Fruit fly (Drosophila melanogaster): ENCODE results near the gene CG2772.

DNA sequence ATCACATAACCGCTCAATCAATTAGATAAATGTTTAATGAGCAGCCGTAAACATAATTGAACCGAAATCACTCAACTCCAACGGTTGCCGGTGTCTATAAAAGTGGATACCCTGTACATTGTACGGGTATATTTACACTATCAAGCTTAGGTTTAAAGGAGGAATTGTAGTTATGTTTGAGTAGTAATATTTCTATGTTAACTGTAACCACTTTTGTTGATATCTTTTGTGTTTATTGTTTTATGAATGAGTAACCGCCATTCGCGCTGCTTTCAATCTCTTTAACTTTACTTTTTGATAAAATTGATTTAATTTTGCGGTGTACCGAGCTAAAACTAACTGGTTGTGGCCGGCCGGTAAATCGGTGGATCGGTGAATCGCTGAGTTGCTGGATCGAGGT is 36.2 kb downstream of the CG2772 start:
- TF ChIP-seq Smox (GFP tag; optimal IDR thresholded peaks at IDR 0.05) = no peak
- no peak for TF ChIP-seq CG1621 (tag; optimal IDR thresholded peaks at IDR 0.05)
